Fruit fly (Drosophila melanogaster) whole organism, embryonic: Measurements from ENCODE around the gene Mlp84B.
A peak's percentile ranks its signal among the peaks of the same experiment; 100 is the strongest.

ENCODE experiments used
- C15 ChIP-seq: fragments of 200-800 bp; sonication (Bioruptor generic); IDR thresholded peaks from 3 replicates; pipeline ENCODE4 v1.3.6; 2022; ENCODE audit warnings: missing biosample characterization, missing genetic modification characterization
- CG10979 ChIP-seq: fragments of 200-800 bp; sonication (Bioruptor generic); optimal IDR thresholded peaks from 2 replicates; lab custom pipeline; 2018; ENCODE audit warnings: missing biosample characterization, mild to moderate bottlenecking, missing genetic modification characterization, moderate library complexity
- CG11398 ChIP-seq: fragments of 200-800 bp; sonication (Bioruptor generic); optimal IDR thresholded peaks from 2 replicates; lab custom pipeline; 2016; ENCODE audit warnings: missing biosample characterization, missing genetic modification characterization
- CG12219 ChIP-seq: fragments of 200-800 bp; sonication (Bioruptor generic); optimal IDR thresholded peaks from 3 replicates; lab custom pipeline; 2018; ENCODE audit warnings: missing biosample characterization, mild to moderate bottlenecking, missing genetic modification characterization
- CG12236 ChIP-seq: fragments of 200-800 bp; sonication (Bioruptor generic); optimal IDR thresholded peaks from 2 replicates; lab custom pipeline; 2016; ENCODE audit warnings: missing biosample characterization, missing genetic modification characterization
- CG12659 ChIP-seq: fragments of 200-800 bp; sonication (Bioruptor generic); optimal IDR thresholded peaks from 3 replicates; lab custom pipeline; 2017; ENCODE audit warnings: mild to moderate bottlenecking, missing biosample characterization, missing genetic modification reagents, missing genetic modification characterization
- CG13894 ChIP-seq: fragments of 200-800 bp; sonication (Bioruptor generic); optimal IDR thresholded peaks from 3 replicates; lab custom pipeline; 2018; ENCODE audit warnings: missing biosample characterization, mild to moderate bottlenecking, missing genetic modification characterization, moderate library complexity
- CG14965 ChIP-seq: fragments of 200-800 bp; sonication (Bioruptor generic); optimal IDR thresholded peaks from 2 replicates; lab custom pipeline; 2016; ENCODE audit warnings: missing biosample characterization, missing genetic modification characterization, borderline replicate concordance
- CG15011 ChIP-seq: fragments of 200-800 bp; sonication (Bioruptor generic); optimal IDR thresholded peaks from 3 replicates; lab custom pipeline; 2018; ENCODE audit warnings: missing biosample characterization, mild to moderate bottlenecking, missing genetic modification characterization
- CG1647 ChIP-seq: fragments of 200-800 bp; sonication (Bioruptor generic); optimal IDR thresholded peaks from 3 replicates; lab custom pipeline; 2016; ENCODE audit warnings: missing biosample characterization, missing genetic modification characterization
- CG16813 ChIP-seq: fragments of 200-800 bp; sonication (Bioruptor generic); IDR thresholded peaks from 3 replicates; pipeline ENCODE4 v1.3.6; 2022; ENCODE audit warnings: missing biosample characterization, missing genetic modification characterization; ENCODE audit not compliant: partially characterized antibody
- CG1832 ChIP-seq: fragments of 200-800 bp; sonication (Bioruptor generic); optimal IDR thresholded peaks from 2 replicates; lab custom pipeline; 2017; ENCODE audit warnings: missing biosample characterization, mild to moderate bottlenecking, missing genetic modification characterization, inconsistent platforms
- CG18619 ChIP-seq: fragments of 200-800 bp; sonication (Bioruptor generic); optimal IDR thresholded peaks from 3 replicates; lab custom pipeline; 2017; ENCODE audit warnings: missing biosample characterization, mild to moderate bottlenecking, missing genetic modification characterization
- CG32772 ChIP-seq: fragments of 200-800 bp; sonication (Bioruptor generic); IDR thresholded peaks from 2 replicates; pipeline ENCODE4 v1.3.6; 2022; ENCODE audit warnings: missing biosample characterization, missing genetic modification characterization
- CG33213 ChIP-seq: fragments of 200-800 bp; sonication (Bioruptor generic); optimal IDR thresholded peaks from 3 replicates; lab custom pipeline; 2016; ENCODE audit warnings: missing biosample characterization, missing genetic modification characterization
- CG34376 ChIP-seq: fragments of 200-800 bp; sonication (Bioruptor generic); optimal IDR thresholded peaks from 2 replicates; lab custom pipeline; 2018; ENCODE audit warnings: missing biosample characterization, mild to moderate bottlenecking, missing genetic modification characterization
- CG4328 ChIP-seq: fragments of 200-800 bp; sonication (Bioruptor generic); optimal IDR thresholded peaks from 3 replicates; lab custom pipeline; 2017; ENCODE audit warnings: missing biosample characterization, missing genetic modification reagents, missing genetic modification characterization
- CG4617 ChIP-seq: fragments of 200-800 bp; sonication (Bioruptor generic); optimal IDR thresholded peaks from 3 replicates; lab custom pipeline; 2016; ENCODE audit warnings: missing biosample characterization, missing genetic modification characterization, borderline replicate concordance
- CG6854 ChIP-seq: fragments of 200-800 bp; sonication (Bioruptor generic); optimal IDR thresholded peaks from 3 replicates; lab custom pipeline; 2017; ENCODE audit warnings: missing biosample characterization, mild to moderate bottlenecking, missing genetic modification characterization
- CG7928 ChIP-seq: fragments of 200-800 bp; sonication (Bioruptor generic); optimal IDR thresholded peaks from 2 replicates; lab custom pipeline; 2017; ENCODE audit warnings: missing biosample characterization, mild to moderate bottlenecking, missing genetic modification characterization
- CG7987 ChIP-seq: fragments of 200-800 bp; sonication (Bioruptor generic); optimal IDR thresholded peaks from 2 replicates; lab custom pipeline; 2018; ENCODE audit warnings: missing biosample characterization, mild to moderate bottlenecking, missing genetic modification characterization, moderate library complexity
- CG8089 ChIP-seq: fragments of 200-800 bp; sonication (Bioruptor generic); optimal IDR thresholded peaks from 3 replicates; lab custom pipeline; 2016; ENCODE audit warnings: missing biosample characterization, missing genetic modification characterization
- CG8924 ChIP-seq: fragments of 200-800 bp; optimal IDR thresholded peaks from 3 replicates; lab custom pipeline; 2019; ENCODE audit warnings: missing biosample characterization, mild to moderate bottlenecking, missing genetic modification characterization, moderate library complexity
- CG9727 ChIP-seq: fragments of 200-800 bp; sonication (Bioruptor generic); optimal IDR thresholded peaks from 3 replicates; lab custom pipeline; 2017; ENCODE audit warnings: missing biosample characterization, mild to moderate bottlenecking, missing genetic modification characterization
- CG9817 ChIP-seq: fragments of 200-800 bp; sonication (Bioruptor generic); optimal IDR thresholded peaks from 2 replicates; lab custom pipeline; 2018; ENCODE audit warnings: missing biosample characterization, mild to moderate bottlenecking, missing genetic modification characterization, moderate library complexity
- D19A ChIP-seq: fragments of 200-800 bp; optimal IDR thresholded peaks from 3 replicates; lab custom pipeline; 2019; ENCODE audit warnings: missing biosample characterization, mild to moderate bottlenecking, missing genetic modification characterization, moderate library complexity
- Fer1 ChIP-seq: fragments of 200-800 bp; sonication (Bioruptor generic); optimal IDR thresholded peaks from 2 replicates; lab custom pipeline; 2017; ENCODE audit warnings: missing biosample characterization, mild to moderate bottlenecking, missing genetic modification characterization
- Fer3 ChIP-seq: fragments of 200-800 bp; sonication (Bioruptor generic); optimal IDR thresholded peaks from 2 replicates; lab custom pipeline; 2018; ENCODE audit warnings: missing biosample characterization, mild to moderate bottlenecking, missing genetic modification characterization, moderate library complexity
- H2.0 ChIP-seq: fragments of 200-800 bp; sonication (Bioruptor generic); IDR thresholded peaks from 2 replicates; pipeline ENCODE4 v1.3.6; 2022; ENCODE audit warnings: missing biosample characterization, missing genetic modification characterization
- Hmr ChIP-seq: fragments of 200-800 bp; sonication (Bioruptor generic); optimal IDR thresholded peaks from 3 replicates; lab custom pipeline; 2017; ENCODE audit warnings: mild to moderate bottlenecking, missing biosample characterization, missing genetic modification reagents, missing genetic modification characterization
- Lim3 ChIP-seq: fragments of 200-800 bp; sonication (Bioruptor generic); IDR thresholded peaks from 2 replicates; pipeline ENCODE4 v1.3.6; 2022; ENCODE audit warnings: missing biosample characterization, missing genetic modification characterization
- Nf-YA ChIP-seq: fragments of 200-800 bp; sonication (Bioruptor generic); IDR thresholded peaks from 2 replicates; pipeline ENCODE4 v1.3.6; 2022; ENCODE audit warnings: missing biosample characterization, missing genetic modification characterization
- Stat92E ChIP-seq, 3 experiments: fragments of >200 bp in 2 of 3; fragments of 200-800 bp in 1 of 3; sonication (Bioruptor generic) in 1 of 3; optimal IDR thresholded peaks; 2 replicates each; lab custom pipeline; 2017 to 2019; ENCODE audit warnings: missing biosample characterization in 3 of 3, missing genetic modification characterization in 3 of 3, mild to moderate bottlenecking in 1 of 3, moderate library complexity in 1 of 3
- Xrp1 ChIP-seq: fragments of 200-800 bp; sonication (Bioruptor generic); IDR thresholded peaks from 2 replicates; pipeline ENCODE4 v1.3.6; 2022; ENCODE audit warnings: missing biosample characterization, missing genetic modification characterization
- ac ChIP-seq: fragments of 200-800 bp; sonication (Bioruptor generic); optimal IDR thresholded peaks from 3 replicates; lab custom pipeline; 2017; ENCODE audit warnings: missing biosample characterization, mild to moderate bottlenecking, missing genetic modification characterization
- btn ChIP-seq: fragments of 200-800 bp; sonication (Bioruptor generic); optimal IDR thresholded peaks from 2 replicates; lab custom pipeline; 2016; ENCODE audit warnings: missing biosample characterization, missing genetic modification characterization
- corto ChIP-seq: fragments of 200-800 bp; sonication (Bioruptor generic); optimal IDR thresholded peaks from 2 replicates; lab custom pipeline; 2016; ENCODE audit warnings: missing biosample characterization, mild to moderate bottlenecking, missing genetic modification characterization, moderate library complexity
- cwo ChIP-seq: fragments of 200-800 bp; sonication (Bioruptor generic); optimal IDR thresholded peaks from 3 replicates; lab custom pipeline; 2017; ENCODE audit warnings: missing biosample characterization, missing genetic modification characterization, mild to moderate bottlenecking, moderate library complexity, missing genetic modification reagents
- fd96Cb ChIP-seq: fragments of 200-800 bp; sonication (Bioruptor generic); optimal IDR thresholded peaks from 2 replicates; lab custom pipeline; 2018; ENCODE audit warnings: missing biosample characterization, mild to moderate bottlenecking, missing genetic modification characterization, moderate library complexity
- kni ChIP-seq: fragments of 200-800 bp; sonication (Bioruptor generic); optimal IDR thresholded peaks from 3 replicates; lab custom pipeline; 2017; ENCODE audit warnings: mild to moderate bottlenecking, missing biosample characterization, missing genetic modification reagents, missing genetic modification characterization
- pan ChIP-seq, 4 experiments: fragments of >200 bp in 3 of 4; fragments of 200-800 bp in 1 of 4; sonication (Bioruptor generic) in 1 of 4; optimal IDR thresholded peaks in 3 of 4; IDR thresholded peaks in 1 of 4; 2 replicates each; pipeline versions ENCODE4 v1.3.6 to Lab custom; 2017 to 2022; ENCODE audit warnings: missing biosample characterization in 2 of 4, missing genetic modification characterization in 2 of 4, mixed read lengths in 1 of 4
- pum ChIP-seq: fragments of 200-800 bp; sonication (Bioruptor generic); optimal IDR thresholded peaks from 2 replicates; lab custom pipeline; 2016; ENCODE audit warnings: missing biosample characterization, missing genetic modification characterization
- run ChIP-seq: fragments of 200-800 bp; sonication (Bioruptor generic); optimal IDR thresholded peaks from 3 replicates; lab custom pipeline; 2018; ENCODE audit warnings: missing biosample characterization, mild to moderate bottlenecking, missing genetic modification characterization
- schlank ChIP-seq: fragments of 200-800 bp; sonication (Bioruptor generic); optimal IDR thresholded peaks from 2 replicates; lab custom pipeline; 2018; ENCODE audit warnings: missing biosample characterization, mild to moderate bottlenecking, missing genetic modification characterization
- stc ChIP-seq: fragments of 200-800 bp; sonication (Bioruptor generic); IDR thresholded peaks from 2 replicates; pipeline ENCODE4 v1.3.6; 2022; ENCODE audit warnings: missing biosample characterization, missing genetic modification characterization
- tll ChIP-seq, 2 experiments: fragments of 200-800 bp in 1 of 2; fragments of >200 bp in 1 of 2; sonication (Bioruptor generic) in 1 of 2; optimal IDR thresholded peaks; 2 replicates each; lab custom pipeline; 2017 to 2019; ENCODE audit warnings: missing biosample characterization in 2 of 2, missing genetic modification characterization in 2 of 2, mild to moderate bottlenecking in 1 of 2, moderate library complexity in 1 of 2
- wek ChIP-seq: fragments of 200-800 bp; sonication (Bioruptor generic); optimal IDR thresholded peaks from 3 replicates; lab custom pipeline; 2018; ENCODE audit warnings: missing biosample characterization, mild to moderate bottlenecking, missing genetic modification characterization, moderate library complexity
- zfh2 ChIP-seq: fragments of 200-800 bp; sonication (Bioruptor generic); optimal IDR thresholded peaks from 2 replicates; lab custom pipeline; 2016; ENCODE audit warnings: missing biosample characterization, missing genetic modification characterization

Mlp84B gene

dm6 chr3R:7075712-7076183, 41.8 kb downstream of the Mlp84B start (continued):
- TF ChIP-seq Lim3 (GFP tag; lab: Robert Waterston, UW) (no peak), CG16813 (GFP tag; lab: Robert Waterston, UW) (no peak), Xrp1 (no peak), CG11398 (GFP tag; lab: Kevin White, UChicago) (peak; percentile 83), cwo (GFP tag; lab: Kevin White, UChicago) (peak; percentile 88), ac (GFP tag; lab: Kevin White, UChicago) (peak; percentile 25), CG1647 (peak; percentile 86), stc (GFP tag; lab: Robert Waterston, UW) (no peak), CG8089 (peak; percentile 87), CG6854 (peak; percentile 90), CG8924 (tag; lab: Kevin White, UChicago) (peak; percentile 91), CG33213 (GFP tag; lab: Kevin White, UChicago) (peak; percentile 89), Nf-YA (GFP tag; lab: Robert Waterston, UW) (no peak), CG1832 (no peak), pum (GFP tag; lab: Kevin White, UChicago) (peak; percentile 81), wek (GFP tag; lab: Kevin White, UChicago) (peak; percentile 22), CG9727 (GFP tag; lab: Kevin White, UChicago) (peak; percentile 92), CG12236 (GFP tag; lab: Kevin White, UChicago) (peak; percentile 77), CG9817 (peak; percentile 78), H2.0 (GFP tag; lab: Robert Waterston, UW) (no peak), CG12659 (GFP tag; lab: Kevin White, UChicago) (peak; percentile 84), fd96Cb (tag; lab: Kevin White, UChicago) (peak; percentile 87), CG4617 (GFP tag; lab: Kevin White, UChicago) (peak; percentile 48), CG7928 (GFP tag; lab: Kevin White, UChicago) (peak; percentile 65), zfh2 (GFP tag; lab: Kevin White, UChicago) (peak; percentile 82), run (tag; lab: Kevin White, UChicago) (peak; percentile 70), CG15011 (peak; percentile 86), Hmr (peak; percentile 92), CG10979 (peak; percentile 92), tll (GFP tag; optimal IDR thresholded peaks at IDR 0.05; lab: Kevin White, UChicago) (peak; percentile 21 to 84), Fer1 (GFP tag; lab: Kevin White, UChicago) (peak; percentile 94), pan (optimal IDR thresholded peaks at IDR 0.05; lab: Kevin White, UChicago) (no peak), pan (GFP tag; optimal IDR thresholded peaks at IDR 0.05 in 1 of 2, IDR thresholded peaks at IDR 0.05 in 1 of 2) (no peak), CG12219 (GFP tag; lab: Kevin White, UChicago) (peak; percentile 90), CG32772 (GFP tag; lab: Robert Waterston, UW) (no peak), kni (GFP tag; lab: Kevin White, UChicago) (no peak), CG13894 (tag; lab: Kevin White, UChicago) (peak; percentile 87), D19A (tag; lab: Kevin White, UChicago) (peak; percentile 88), btn (GFP tag; lab: Kevin White, UChicago) (peak; percentile 76), CG18619 (peak; percentile 87), CG14965 (GFP tag; lab: Kevin White, UChicago) (peak; percentile 58), Stat92E (GFP tag; optimal IDR thresholded peaks at IDR 0.05; lab: Kevin White, UChicago) (peak in 1 of 3 experiments; percentile 62), corto (GFP tag; lab: Kevin White, UChicago) (peak; percentile 92), CG34376 (GFP tag; lab: Kevin White, UChicago) (peak; percentile 86), CG7987 (GFP tag; lab: Kevin White, UChicago) (peak; percentile 77), Fer3 (tag; lab: Kevin White, UChicago) (peak; percentile 91), C15 (GFP tag; lab: Robert Waterston, UW) (no peak), CG4328 (GFP tag; lab: Kevin White, UChicago) (peak; percentile 57), schlank (tag; lab: Kevin White, UChicago) (peak; percentile 64)
